Fruit fly (Drosophila melanogaster) Kc167 (cell line): ENCODE data around the gene ATPsyndelta.

ENCODE experiments used
- Myc ChIP-seq: fragments of >200 bp; optimal IDR thresholded peaks from 2 replicates; lab custom pipeline; 2017; ENCODE audit warnings: missing external identifiers
- Sin3A ChIP-seq: fragments of >200 bp; optimal IDR thresholded peaks from 2 replicates; lab custom pipeline; 2018; ENCODE audit warnings: missing external identifiers
- h ChIP-seq: fragments of >200 bp; optimal IDR thresholded peaks from 3 replicates; lab custom pipeline; 2018; ENCODE audit warnings: missing external identifiers
- insv ChIP-seq: fragments of >200 bp; optimal IDR thresholded peaks from 3 replicates; lab custom pipeline; 2018; ENCODE audit warnings: missing external identifiers
- psq ChIP-seq: fragments of >200 bp; optimal IDR thresholded peaks from 2 replicates; lab custom pipeline; 2017; ENCODE audit warnings: missing external identifiers
- ttk ChIP-seq: sonication (Bioruptor generic); optimal IDR thresholded peaks from 2 replicates; lab custom pipeline; 2017; ENCODE audit warnings: missing external identifiers

DNA sequence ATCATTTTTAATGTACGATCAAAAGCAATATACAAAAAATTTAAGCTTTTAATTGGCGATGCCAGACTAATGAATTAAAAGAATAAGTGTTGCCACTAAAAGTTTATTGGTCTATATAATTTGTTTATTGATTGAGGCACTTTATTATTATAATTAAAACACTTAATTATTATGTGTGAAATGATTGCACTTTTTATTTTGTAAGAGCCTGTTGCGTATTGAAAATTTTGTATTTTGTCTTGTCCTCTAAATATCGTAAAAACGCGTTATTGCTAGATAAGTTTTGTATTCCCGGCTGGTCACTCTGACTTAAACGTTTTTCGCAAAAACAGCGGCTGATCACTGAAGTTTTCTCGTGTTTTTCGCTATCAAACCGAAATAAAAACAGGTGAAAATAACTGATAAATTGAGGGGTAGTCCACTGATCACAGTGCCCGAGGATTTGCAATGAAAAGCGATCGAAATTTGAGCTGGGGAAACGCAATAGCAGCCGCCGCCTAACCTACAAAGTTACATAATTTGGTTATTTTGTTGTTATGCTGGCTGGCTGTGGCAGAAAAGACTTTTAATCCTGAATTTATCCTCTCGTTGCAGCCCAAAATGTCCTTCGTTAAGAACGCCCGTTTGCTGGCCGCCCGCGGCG lies at the start of gene ATPsyndelta:
- TF ChIP-seq Sin3A (lab: Kevin White, UChicago) (no peak), h (lab: Kevin White, UChicago) (no peak), insv (lab: Kevin White, UChicago) (no peak), ttk (no peak), psq (lab: Kevin White, UChicago) (no peak), Myc (lab: Kevin White, UChicago) (no peak)
